Worm (Caenorhabditis elegans): ENCODE data around the gene F38A5.2.

The F38A5.2 gene

ce11 chrIV:6576728-6577101, 8.5 kb downstream of the F38A5.2 start (continued):
- TF ChIP-seq lin-13 (GFP tag; optimal IDR thresholded peaks at IDR 0.05) (peak; percentile 35), ama-1 (optimal IDR thresholded peaks at IDR 0.05) (no peak), efl-1 (optimal IDR thresholded peaks at IDR 0.05) (peak; percentile 61 to 67), efl-1 (GFP tag; optimal IDR thresholded peaks at IDR 0.05 in 1 of 2) (peak; percentile 0 to 87), swsn-7 (tag; optimal IDR thresholded peaks at IDR 0.05) (peak; percentile 53), C16A3.4 (tag; optimal IDR thresholded peaks at IDR 0.05) (peak; percentile 49), elt-2 (tag; optimal IDR thresholded peaks at IDR 0.05) (no peak), hlh-17 (GFP tag; optimal IDR thresholded peaks at IDR 0.05; ENCODE audit: borderline replicate concordance) (no peak), rnt-1 (tag; optimal IDR thresholded peaks at IDR 0.05) (peak; percentile 59), lin-15B (tag; optimal IDR thresholded peaks at IDR 0.05) (no peak), nhr-20 (tag; optimal IDR thresholded peaks at IDR 0.05) (peak; percentile 74), tlp-1 (tag; optimal IDR thresholded peaks at IDR 0.05) (no peak), lin-35 (GFP tag; optimal IDR thresholded peaks at IDR 0.05) (peak; percentile 46 to 65), nhr-90 (tag; optimal IDR thresholded peaks at IDR 0.05; ENCODE audit: poor library complexity) (peak; percentile 65), xbp-1 (tag; optimal IDR thresholded peaks at IDR 0.05) (peak; percentile 46), grh-1 (GFP tag; IDR thresholded peaks at IDR 0.05) (no peak)

DNA sequence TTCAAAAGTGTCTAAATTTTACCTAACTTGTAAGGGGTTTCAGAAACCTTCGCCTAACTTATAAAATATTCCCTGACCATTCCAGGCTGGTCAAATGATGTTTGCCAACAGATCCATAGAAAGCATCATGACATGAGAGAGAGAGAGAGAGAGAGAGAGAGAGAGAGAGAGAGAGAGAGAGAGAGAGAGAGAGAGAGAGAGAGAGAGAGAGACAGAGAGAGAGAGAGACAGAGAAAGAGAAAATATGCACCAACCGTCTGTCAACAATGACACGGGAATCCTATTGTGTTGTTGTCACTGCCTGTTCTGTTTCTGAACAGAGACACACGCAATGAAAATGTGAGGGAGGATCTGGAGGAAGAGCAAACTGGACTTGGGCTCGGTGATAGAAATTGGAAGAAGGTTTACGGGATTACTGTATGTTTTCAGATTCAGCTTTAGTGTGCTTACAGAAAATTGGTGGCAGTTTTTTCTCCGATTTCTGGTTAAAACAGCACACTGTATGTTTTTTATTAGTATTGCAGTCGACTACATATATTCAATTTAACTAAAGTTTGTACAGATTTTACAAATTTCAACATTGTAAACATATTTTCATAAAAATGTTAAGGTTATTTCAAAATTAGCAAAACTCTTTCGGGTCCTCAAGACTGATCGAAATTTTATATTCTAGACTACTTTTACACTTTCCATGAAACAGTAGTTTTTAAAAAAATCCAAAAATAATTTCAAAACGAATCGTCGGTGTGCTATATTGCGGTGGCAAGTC, 9.1 kb downstream of the F38A5.2 start:
- TF ChIP-seq Y116A8C.19 (tag; optimal IDR thresholded peaks at IDR 0.05; ENCODE audit: borderline replicate concordance): no peak
- TF ChIP-seq pqm-1 (tag; optimal IDR thresholded peaks at IDR 0.05): no peak
- TF ChIP-seq ceh-82 (tag; optimal IDR thresholded peaks at IDR 0.05): no peak
- no peak for TF ChIP-seq fkh-10 (GFP tag; optimal IDR thresholded peaks at IDR 0.05)
- no peak for TF ChIP-seq mef-2 (tag; optimal IDR thresholded peaks at IDR 0.05)
- no peak for TF ChIP-seq elt-2 (tag; optimal IDR thresholded peaks at IDR 0.05)
- no peak for TF ChIP-seq C34B4.2 (tag; optimal IDR thresholded peaks at IDR 0.05)
- TF ChIP-seq ztf-11 (tag; optimal IDR thresholded peaks at IDR 0.05): no peak
- TF ChIP-seq rnt-1 (tag; optimal IDR thresholded peaks at IDR 0.05): no peak
- no peak for TF ChIP-seq ets-5 (GFP tag; IDR thresholded peaks at IDR 0.05)
- no peak for TF ChIP-seq fos-1 (tag; optimal IDR thresholded peaks at IDR 0.05)
- TF ChIP-seq dpl-1 (GFP tag; optimal IDR thresholded peaks at IDR 0.05): no peak
- no peak for TF ChIP-seq zag-1 (tag; optimal IDR thresholded peaks at IDR 0.05)
- TF ChIP-seq nhr-19 (GFP tag; conservative IDR thresholded peaks at IDR 0.05): no peak
- no peak for TF ChIP-seq ceh-88 (GFP tag; IDR thresholded peaks at IDR 0.05)
- TF ChIP-seq zip-4 (GFP tag; optimal IDR thresholded peaks at IDR 0.05): no peak
- no peak for TF ChIP-seq unc-86 (tag; optimal IDR thresholded peaks at IDR 0.05)
- no peak for TF ChIP-seq nhr-12 (tag; optimal IDR thresholded peaks at IDR 0.05)
- no peak for TF ChIP-seq mdl-1 (tag; optimal IDR thresholded peaks at IDR 0.05)
- TF ChIP-seq nhr-47 (tag; optimal IDR thresholded peaks at IDR 0.05): no peak
- TF ChIP-seq lsy-2 (tag; optimal IDR thresholded peaks at IDR 0.05): no peak
- no peak for TF ChIP-seq swsn-7 (tag; optimal IDR thresholded peaks at IDR 0.05)
- no peak for TF ChIP-seq elt-3 (tag; optimal IDR thresholded peaks at IDR 0.05)
- TF ChIP-seq ces-1 (GFP tag; optimal IDR thresholded peaks at IDR 0.05): no peak
- no peak for TF ChIP-seq nhr-28 (tag; optimal IDR thresholded peaks at IDR 0.05)
- TF ChIP-seq pag-3 (tag; optimal IDR thresholded peaks at IDR 0.05; ENCODE audit: borderline replicate concordance, insufficient read depth): no peak
- no peak for TF ChIP-seq lin-13 (GFP tag; optimal IDR thresholded peaks at IDR 0.05)
- no peak for TF ChIP-seq unc-62 (GFP tag; optimal IDR thresholded peaks at IDR 0.05)
- peak; percentile 13 for TF ChIP-seq lin-14 (GFP tag; optimal IDR thresholded peaks at IDR 0.05)
- no peak for TF ChIP-seq fkh-8 (tag; optimal IDR thresholded peaks at IDR 0.05)
- no peak for TF ChIP-seq nhr-84 (tag; optimal IDR thresholded peaks at IDR 0.05)
- TF ChIP-seq jun-1 (tag; optimal IDR thresholded peaks at IDR 0.05): peak; percentile 14
- TF ChIP-seq grh-1 (GFP tag; IDR thresholded peaks at IDR 0.05): no peak
- no peak for TF ChIP-seq egl-13 (tag; optimal IDR thresholded peaks at IDR 0.05)
- TF ChIP-seq alr-1 (tag; optimal IDR thresholded peaks at IDR 0.05; ENCODE audit: borderline replicate concordance): no peak
- TF ChIP-seq lin-35 (GFP tag; optimal IDR thresholded peaks at IDR 0.05): peak in 1 of 2 experiments; percentile 47
- TF ChIP-seq efl-1 (optimal IDR thresholded peaks at IDR 0.05): peak; percentile 12 to 27
- no peak for TF ChIP-seq efl-1 (GFP tag; optimal IDR thresholded peaks at IDR 0.05 in 1 of 2)
- no peak for TF ChIP-seq xbp-1 (tag; optimal IDR thresholded peaks at IDR 0.05)
- no peak for TF ChIP-seq ceh-8 (GFP tag; optimal IDR thresholded peaks at IDR 0.05)
- peak; percentile 40 for TF ChIP-seq mep-1 (tag; optimal IDR thresholded peaks at IDR 0.05)

All from whole organism, L1 larva.